Worm (Caenorhabditis elegans) whole organism, mixed stage, embryonic: ENCODE results near the gene cls-3.

Experiments used
- M03D4.4 ChIP-seq: sonication (generic microtip); optimal IDR thresholded peaks from 2 replicates; lab custom pipeline; 2017; ENCODE audit warnings: mild to moderate bottlenecking, missing genetic modification characterization, missing compliant biosample characterization
- bed-3 ChIP-seq: fragments of 200-800 bp; sonication (Bioruptor generic); optimal IDR thresholded peaks from 3 replicates; lab custom pipeline; 2018; ENCODE audit warnings: mild to moderate bottlenecking, missing genetic modification characterization, moderate library complexity, missing compliant biosample characterization
- blmp-1 ChIP-seq: fragments of 150-350 bp; optimal IDR thresholded peaks from 2 replicates; lab custom pipeline; 2014; ENCODE audit warnings: missing biosample characterization, missing genetic modification characterization
- ceh-43 ChIP-seq: fragments of 200-800 bp; sonication (Bioruptor generic); optimal IDR thresholded peaks from 2 replicates; lab custom pipeline; 2018; ENCODE audit warnings: mild to moderate bottlenecking, missing genetic modification characterization, moderate library complexity, missing compliant biosample characterization
- ceh-83 ChIP-seq: fragments of 200-800 bp; sonication (Bioruptor generic); optimal IDR thresholded peaks from 2 replicates; lab custom pipeline; 2018; ENCODE audit warnings: mild to moderate bottlenecking, missing genetic modification characterization, missing compliant biosample characterization
- ces-1 ChIP-seq: fragments of 150-350 bp; optimal IDR thresholded peaks from 2 replicates; lab custom pipeline; 2014; ENCODE audit warnings: missing biosample characterization, missing genetic modification reagents, missing genetic modification characterization
- cnd-1 ChIP-seq: fragments of 200-800 bp; sonication (Bioruptor generic); optimal IDR thresholded peaks from 2 replicates; lab custom pipeline; 2018; ENCODE audit warnings: mild to moderate bottlenecking, missing genetic modification characterization, missing compliant biosample characterization
- drap-1 ChIP-seq: fragments of 200-800 bp; sonication (Bioruptor generic); optimal IDR thresholded peaks from 3 replicates; lab custom pipeline; 2018; ENCODE audit warnings: mild to moderate bottlenecking, missing genetic modification characterization, missing compliant biosample characterization
- elt-1 ChIP-seq: sonication (generic microtip); optimal IDR thresholded peaks from 2 replicates; lab custom pipeline; 2017; ENCODE audit warnings: missing genetic modification characterization, mild to moderate bottlenecking, missing compliant biosample characterization, antibody characterized with exemption, moderate library complexity, borderline replicate concordance; ENCODE audit not compliant: insufficient read depth
- elt-3 ChIP-seq: fragments of 150-350 bp; optimal IDR thresholded peaks from 2 replicates; lab custom pipeline; 2014; ENCODE audit warnings: missing biosample characterization, missing genetic modification characterization
- flh-1 ChIP-seq: fragments of 200-800 bp; sonication (Bioruptor generic); optimal IDR thresholded peaks from 2 replicates; lab custom pipeline; 2018; ENCODE audit warnings: mild to moderate bottlenecking, missing genetic modification characterization, moderate library complexity, missing compliant biosample characterization
- ham-2 ChIP-seq: fragments of 200-800 bp; sonication (Bioruptor generic); optimal IDR thresholded peaks from 2 replicates; lab custom pipeline; 2018; ENCODE audit warnings: mild to moderate bottlenecking, missing genetic modification characterization, missing compliant biosample characterization
- hlh-1 ChIP-seq: fragments of 150-350 bp; optimal IDR thresholded peaks from 2 replicates; lab custom pipeline; 2014; ENCODE audit warnings: missing biosample characterization, missing genetic modification reagents, missing genetic modification characterization
- lin-13 ChIP-seq: fragments of 150-350 bp; optimal IDR thresholded peaks from 2 replicates; lab custom pipeline; 2014; ENCODE audit warnings: missing biosample characterization, missing genetic modification characterization
- lin-32 ChIP-seq: fragments of 200-800 bp; sonication (Bioruptor generic); optimal IDR thresholded peaks from 2 replicates; lab custom pipeline; 2018; ENCODE audit warnings: mild to moderate bottlenecking, missing genetic modification characterization, missing compliant biosample characterization
- mab-5 ChIP-seq: fragments of 150-350 bp; optimal IDR thresholded peaks from 2 replicates; lab custom pipeline; 2014; ENCODE audit warnings: missing biosample characterization, missing genetic modification characterization
- mls-2 ChIP-seq: sonication (generic microtip); optimal IDR thresholded peaks from 2 replicates; lab custom pipeline; 2016; ENCODE audit warnings: mild to moderate bottlenecking, missing genetic modification characterization, moderate library complexity, missing compliant biosample characterization
- nhr-2 ChIP-seq: fragments of 150-350 bp; optimal IDR thresholded peaks from 2 replicates; lab custom pipeline; 2014; ENCODE audit warnings: missing biosample characterization, missing genetic modification characterization
- nhr-28 ChIP-seq: fragments of 150-350 bp; optimal IDR thresholded peaks from 2 replicates; lab custom pipeline; 2014; ENCODE audit warnings: missing biosample characterization, missing genetic modification characterization
- nhr-76 ChIP-seq: sonication (generic microtip); optimal IDR thresholded peaks from 2 replicates; lab custom pipeline; 2017; ENCODE audit warnings: missing biosample characterization, missing genetic modification characterization
- pha-4 ChIP-seq: fragments of 150-350 bp; optimal IDR thresholded peaks from 2 replicates; lab custom pipeline; 2018; ENCODE audit warnings: missing biosample characterization, missing genetic modification reagents, missing genetic modification characterization
- sem-2 ChIP-seq: fragments of 200-800 bp; sonication (Bioruptor generic); optimal IDR thresholded peaks from 2 replicates; lab custom pipeline; 2018; ENCODE audit warnings: mild to moderate bottlenecking, missing genetic modification characterization, missing compliant biosample characterization
- snpc-4 ChIP-seq: fragments of 150-350 bp; optimal IDR thresholded peaks from 2 replicates; lab custom pipeline; 2014; ENCODE audit warnings: missing biosample characterization, missing genetic modification characterization
- sptf-1 ChIP-seq: sonication (generic microtip); optimal IDR thresholded peaks from 2 replicates; lab custom pipeline; 2017; ENCODE audit warnings: mild to moderate bottlenecking, missing genetic modification characterization, moderate library complexity, missing compliant biosample characterization
- tbx-8 ChIP-seq: fragments of 200-800 bp; sonication (Bioruptor generic); optimal IDR thresholded peaks from 2 replicates; lab custom pipeline; 2018; ENCODE audit warnings: mild to moderate bottlenecking, missing genetic modification characterization, moderate library complexity, missing compliant biosample characterization
- unc-120 ChIP-seq: sonication (generic microtip); optimal IDR thresholded peaks from 2 replicates; lab custom pipeline; 2017; ENCODE audit warnings: missing genetic modification characterization, missing compliant biosample characterization; ENCODE audit not compliant: poor library complexity, severe bottlenecking
- unc-39 ChIP-seq: fragments of 150-350 bp; optimal IDR thresholded peaks from 2 replicates; lab custom pipeline; 2014; ENCODE audit warnings: missing biosample characterization, missing genetic modification characterization
- unc-62 ChIP-seq: fragments of 150-350 bp; optimal IDR thresholded peaks from 2 replicates; lab custom pipeline; 2014; ENCODE audit warnings: missing biosample characterization, missing genetic modification reagents, missing genetic modification characterization
- zip-8 ChIP-seq: fragments of 150-350 bp; optimal IDR thresholded peaks from 2 replicates; lab custom pipeline; 2014; ENCODE audit warnings: missing biosample characterization, missing genetic modification characterization
- ztf-11 ChIP-seq: fragments of 150-350 bp; optimal IDR thresholded peaks from 2 replicates; lab custom pipeline; 2014; ENCODE audit warnings: missing biosample characterization, missing genetic modification characterization

cls-3 gene

ce11 chrIII:9177874-9178273, 13.0 kb downstream of the cls-3 start:
- TF ChIP-seq unc-62 (GFP tag; lab: Kevin White, UChicago) (peak; percentile 58), hlh-1 (tag; lab: Kevin White, UChicago) (no peak), pha-4 (no peak)

ce11 chrIII:9176008-9176407, 14.9 kb downstream of the cls-3 start:
- peak; percentile 21 for TF ChIP-seq mls-2 (tag; lab: Kevin White, UChicago)
- peak; percentile 4 for TF ChIP-seq cnd-1
- no peak for TF ChIP-seq unc-39
- TF ChIP-seq nhr-2, result peak; percentile 85
- TF ChIP-seq unc-62 (GFP tag; lab: Kevin White, UChicago), result peak; percentile 58
- TF ChIP-seq ham-2 (GFP tag; lab: Kevin White, UChicago), result peak; percentile 24
- peak; percentile 24 for TF ChIP-seq sptf-1
- no peak for TF ChIP-seq mab-5

ce11 chrIII:9173239-9173638, 17.7 kb downstream of the cls-3 start:
- no peak for TF ChIP-seq lin-13 (tag; lab: Kevin White, UChicago)
- TF ChIP-seq unc-62 (GFP tag; lab: Kevin White, UChicago), result no peak
- no peak for TF ChIP-seq sem-2
- no peak for TF ChIP-seq M03D4.4 (tag; lab: Kevin White, UChicago)
- no peak for TF ChIP-seq ceh-83 (GFP tag; lab: Kevin White, UChicago)

- TF ChIP-seq M03D4.4 (tag; lab: Kevin White, UChicago), result no peak
- no peak for TF ChIP-seq ham-2 (GFP tag; lab: Kevin White, UChicago)
- no peak for TF ChIP-seq ztf-11 (tag; lab: Kevin White, UChicago)
- no peak for TF ChIP-seq lin-13 (tag; lab: Kevin White, UChicago)
- TF ChIP-seq sptf-1, result no peak
- no peak for TF ChIP-seq blmp-1 (tag; lab: Kevin White, UChicago)
- TF ChIP-seq ces-1 (GFP tag; lab: Kevin White, UChicago), result no peak
- TF ChIP-seq unc-120 (tag; lab: Kevin White, UChicago), result no peak
- TF ChIP-seq bed-3 (GFP tag; lab: Kevin White, UChicago), result no peak
- TF ChIP-seq, all 35 proteins: peak for 0
These were observed 18.2 kb downstream of the cls-3 start, which contains the start of gene ina-1 for ce11 chrIII:9172702-9173101. Gene ina-1, minus strand, starts transcription at chrIII:9172802.

- TF ChIP-seq sem-2, result no peak
- TF ChIP-seq M03D4.4 (tag; lab: Kevin White, UChicago), result no peak
- no peak for TF ChIP-seq ztf-11 (tag; lab: Kevin White, UChicago)
- no peak for TF ChIP-seq pha-4
- TF ChIP-seq tbx-8 (GFP tag; lab: Kevin White, UChicago), result no peak
- no peak for TF ChIP-seq ham-2 (GFP tag; lab: Kevin White, UChicago)
- TF ChIP-seq blmp-1 (tag; lab: Kevin White, UChicago), result no peak
- no peak for TF ChIP-seq flh-1 (GFP tag; lab: Kevin White, UChicago)
- no peak for TF ChIP-seq bed-3 (GFP tag; lab: Kevin White, UChicago)
- no peak for TF ChIP-seq lin-13 (tag; lab: Kevin White, UChicago)
- TF ChIP-seq elt-3 (tag; lab: Kevin White, UChicago), result no peak
- no peak for TF ChIP-seq ces-1 (GFP tag; lab: Kevin White, UChicago)
- TF ChIP-seq nhr-76 (tag; lab: Kevin White, UChicago), result no peak
- TF ChIP-seq nhr-28, result no peak
- no peak for TF ChIP-seq lin-32 (GFP tag; lab: Kevin White, UChicago)
- TF ChIP-seq sptf-1, result no peak
- no peak for TF ChIP-seq zip-8 (tag; lab: Kevin White, UChicago)
- no peak for TF ChIP-seq snpc-4 (tag; lab: Kevin White, UChicago)
- TF ChIP-seq drap-1 (GFP tag; lab: Kevin White, UChicago), result no peak
- TF ChIP-seq nhr-2, result no peak
These were observed 28.2 kb downstream of the cls-3 start, which contains the start of gene dgk-3 for ce11 chrIII:9162634-9163118. Gene dgk-3, plus strand, starts transcription at chrIII:9163068.

- TF ChIP-seq pha-4 (no peak), ceh-43 (GFP tag; lab: Kevin White, UChicago) (no peak), cnd-1 (no peak), ces-1 (GFP tag; lab: Kevin White, UChicago) (no peak), nhr-76 (tag; lab: Kevin White, UChicago) (no peak), mab-5 (no peak), unc-39 (no peak), elt-1 (tag; lab: Kevin White, UChicago) (no peak), lin-13 (tag; lab: Kevin White, UChicago) (no peak), hlh-1 (tag; lab: Kevin White, UChicago) (no peak)
- TF ChIP-seq, all 35 proteins: peak for 0
These were observed 29.4 kb downstream of the cls-3 start, which contains the start of gene ptr-9 for ce11 chrIII:9161553-9161952. Gene ptr-9, minus strand, starts transcription at chrIII:9161653.
